Worm (Caenorhabditis elegans) whole organism, early embryonic: ENCODE results near the gene rpl-25.1.

ENCODE experiments used
- B0310.2 ChIP-seq: sonication (generic microtip); optimal IDR thresholded peaks from 2 replicates; lab custom pipeline; 2016; ENCODE audit warnings: mild to moderate bottlenecking, missing genetic modification characterization, missing compliant biosample characterization
- F13C5.2 ChIP-seq: sonication (generic microtip); optimal IDR thresholded peaks from 2 replicates; lab custom pipeline; 2017; ENCODE audit warnings: mild to moderate bottlenecking, missing genetic modification characterization, inconsistent platforms, missing compliant biosample characterization
- aly-1 ChIP-seq: sonication (generic microtip); optimal IDR thresholded peaks from 2 replicates; lab custom pipeline; 2016; ENCODE audit warnings: missing genetic modification characterization, missing compliant biosample characterization
- ama-1 ChIP-seq: fragments of 150-350 bp; optimal IDR thresholded peaks from 2 replicates; lab custom pipeline; 2014
- ceh-13 ChIP-seq: fragments of 200-800 bp; sonication (Bioruptor generic); optimal IDR thresholded peaks from 2 replicates; lab custom pipeline; 2018; ENCODE audit warnings: mild to moderate bottlenecking, missing genetic modification characterization, missing compliant biosample characterization
- ceh-36 ChIP-seq: sonication (generic microtip); optimal IDR thresholded peaks from 2 replicates; lab custom pipeline; 2016; ENCODE audit warnings: missing genetic modification characterization, inconsistent platforms, missing compliant biosample characterization
- ets-7 ChIP-seq: sonication (generic microtip); optimal IDR thresholded peaks from 2 replicates; lab custom pipeline; 2016; ENCODE audit warnings: missing genotype, missing genetic modification characterization, missing compliant biosample characterization
- flt-1 ChIP-seq: fragments of 200-800 bp; sonication (Bioruptor generic); IDR thresholded peaks from 2 replicates; pipeline ENCODE4 v1.3.6; 2022; ENCODE audit warnings: missing genetic modification characterization, missing compliant biosample characterization
- hmbx-1 ChIP-seq: sonication (generic microtip); optimal IDR thresholded peaks from 2 replicates; lab custom pipeline; 2016; ENCODE audit warnings: mild to moderate bottlenecking, missing genetic modification characterization, missing compliant biosample characterization
- hmg-4 ChIP-seq: fragments of 200-800 bp; sonication (Bioruptor generic); optimal IDR thresholded peaks from 2 replicates; lab custom pipeline; 2018; ENCODE audit warnings: mild to moderate bottlenecking, missing genetic modification characterization, missing compliant biosample characterization
- hnd-1 ChIP-seq: sonication (generic microtip); optimal IDR thresholded peaks from 2 replicates; lab custom pipeline; 2016; ENCODE audit warnings: missing genetic modification characterization, missing compliant biosample characterization
- pes-1 ChIP-seq: fragments of 200-800 bp; sonication (Bioruptor generic); IDR thresholded peaks from 2 replicates; pipeline ENCODE4 v1.3.6; 2022; ENCODE audit warnings: missing genetic modification reagents, missing genetic modification characterization, missing compliant biosample characterization
- scrt-1 ChIP-seq: fragments of 200-800 bp; sonication (Bioruptor generic); IDR thresholded peaks from 2 replicates; pipeline ENCODE4 v1.3.6; 2022; ENCODE audit warnings: missing genetic modification characterization, missing compliant biosample characterization
- sea-1 ChIP-seq: fragments of 200-800 bp; sonication (Bioruptor generic); conservative IDR thresholded peaks from 2 replicates; pipeline ENCODE4 v1.3.6; 2022; ENCODE audit warnings: missing genetic modification characterization, missing compliant biosample characterization
- tbx-11 ChIP-seq: fragments of 200-800 bp; sonication (Bioruptor generic); IDR thresholded peaks from 2 replicates; pipeline ENCODE4 v1.3.6; 2022; ENCODE audit warnings: missing genetic modification characterization, missing compliant biosample characterization
- tbx-37 ChIP-seq: fragments of 200-800 bp; sonication (Bioruptor generic); conservative IDR thresholded peaks from 2 replicates; pipeline ENCODE4 v1.3.6; 2022; ENCODE audit warnings: missing genetic modification reagents, missing genetic modification characterization, missing compliant biosample characterization
- tra-4 ChIP-seq: sonication (generic microtip); optimal IDR thresholded peaks from 2 replicates; lab custom pipeline; 2017; ENCODE audit warnings: missing genetic modification characterization, missing compliant biosample characterization

rpl-25.1 gene

DNA sequence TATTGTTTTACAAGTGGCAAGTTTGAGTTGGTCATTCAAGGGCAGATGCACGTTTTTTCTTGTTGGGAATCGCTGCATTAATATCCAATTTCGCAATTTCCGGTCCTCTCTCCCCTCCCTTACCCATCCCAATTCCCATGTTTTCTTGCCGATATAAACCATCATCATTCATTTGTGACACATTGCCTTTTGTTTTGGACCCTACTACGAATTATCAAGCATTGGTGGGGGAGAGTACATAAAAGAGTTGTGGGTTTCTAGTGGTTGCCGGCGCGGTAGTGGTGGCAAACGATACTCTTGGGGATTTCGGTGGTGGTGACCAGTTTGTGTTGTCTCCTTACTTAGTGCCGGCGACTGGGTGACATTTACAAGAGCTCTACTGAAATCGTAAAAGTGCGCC, 27.3 kb downstream of the rpl-25.1 start:
- TF ChIP-seq ceh-13 (GFP tag; lab: Kevin White, UChicago) (no peak), flt-1 (GFP tag; lab: Robert Waterston, UW) (no peak), aly-1 (tag; lab: Kevin White, UChicago) (no peak), hmg-4 (GFP tag; lab: Kevin White, UChicago) (no peak), pes-1 (no peak), hmbx-1 (no peak), ama-1 (lab: Kevin White, UChicago) (no peak), hnd-1 (tag; lab: Kevin White, UChicago) (no peak), scrt-1 (GFP tag; lab: Robert Waterston, UW) (no peak), tra-4 (tag; lab: Kevin White, UChicago) (no peak), F13C5.2 (tag; lab: Kevin White, UChicago) (no peak), ceh-36 (tag; lab: Kevin White, UChicago) (no peak), B0310.2 (tag; lab: Kevin White, UChicago) (no peak), ets-7 (no peak), tbx-11 (GFP tag; lab: Robert Waterston, UW) (no peak), sea-1 (GFP tag; lab: Robert Waterston, UW) (no peak), tbx-37 (GFP tag; lab: Robert Waterston, UW) (no peak)

DNA sequence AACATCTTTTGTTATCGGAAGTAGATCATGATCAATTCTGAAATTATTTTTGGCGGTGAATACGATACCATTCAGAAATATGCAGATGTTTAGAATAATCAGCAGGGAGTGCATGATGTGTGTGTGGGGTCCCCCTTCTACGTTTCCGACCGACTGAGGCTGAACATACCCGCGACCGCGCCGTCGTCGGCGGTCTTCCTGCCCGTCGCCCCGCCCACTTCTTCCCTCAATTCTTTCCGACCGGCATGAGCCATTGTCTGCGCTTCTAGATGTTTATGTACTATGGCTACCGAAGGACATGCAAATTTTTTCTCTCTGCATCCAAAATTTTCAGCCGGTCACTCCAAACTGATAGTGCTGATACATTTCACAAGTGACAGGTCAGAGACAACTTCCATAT, 29.1 kb downstream of the rpl-25.1 start:
- no peak for TF ChIP-seq scrt-1 (GFP tag; lab: Robert Waterston, UW)
- TF ChIP-seq tbx-11 (GFP tag; lab: Robert Waterston, UW) = no peak
- peak; percentile 28 for TF ChIP-seq aly-1 (tag; lab: Kevin White, UChicago)
- no peak for TF ChIP-seq ets-7
- no peak for TF ChIP-seq ama-1 (lab: Kevin White, UChicago)
- no peak for TF ChIP-seq flt-1 (GFP tag; lab: Robert Waterston, UW)
- TF ChIP-seq hnd-1 (tag; lab: Kevin White, UChicago) = no peak
- no peak for TF ChIP-seq hmg-4 (GFP tag; lab: Kevin White, UChicago)
- no peak for TF ChIP-seq B0310.2 (tag; lab: Kevin White, UChicago)

DNA sequence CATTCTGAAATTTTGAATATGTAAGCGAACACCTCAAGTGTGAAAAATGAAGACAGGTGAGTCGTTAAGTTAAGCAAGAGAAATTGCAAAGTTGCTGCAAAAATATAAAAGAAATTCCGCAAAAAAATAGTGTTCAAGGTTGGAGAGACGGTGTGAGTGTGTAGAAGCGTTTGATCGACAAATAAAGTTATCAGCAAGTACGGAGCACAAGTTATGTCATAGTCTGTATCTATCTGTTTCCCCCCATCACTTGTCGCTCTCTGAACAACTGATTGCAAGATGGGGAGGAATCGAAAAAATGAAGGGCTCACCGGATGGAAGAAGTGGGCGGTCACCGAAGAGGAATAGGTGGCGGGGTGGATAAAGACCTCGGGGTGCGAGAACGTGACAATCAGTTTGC, 34.1 kb downstream of the rpl-25.1 start, which contains the start of gene lon-2:
lon-2 (minus strand) TSS at position 4 of the 400 bp plus-strand sequence.
- TF ChIP-seq aly-1 (tag; lab: Kevin White, UChicago) (peak; percentile 19), hmbx-1 (no peak)

DNA sequence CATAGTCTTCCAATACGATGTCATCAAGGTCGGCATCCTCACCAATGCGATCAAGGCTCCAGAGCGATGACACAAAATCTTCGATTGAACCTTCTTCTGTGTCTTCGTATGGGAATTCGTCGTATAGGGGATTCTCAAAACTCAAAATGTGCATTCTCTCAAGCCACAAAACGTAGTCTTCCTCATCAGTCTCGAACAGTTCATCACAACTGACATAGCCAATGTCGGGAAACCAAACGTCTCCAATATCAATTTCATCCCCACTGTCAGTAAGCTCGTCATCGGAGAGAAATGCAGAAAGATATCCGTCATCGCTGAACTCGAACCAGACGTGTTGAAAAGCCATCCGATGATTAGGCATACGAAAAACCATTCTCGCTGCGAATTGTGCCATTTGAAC, 39.7 kb downstream of the rpl-25.1 start, which contains the start of gene C39E6.2:
C39E6.2 (minus strand) TSS at position 394 of the 400 bp plus-strand sequence.
- TF ChIP-seq flt-1 (GFP tag; lab: Robert Waterston, UW) (no peak), ama-1 (lab: Kevin White, UChicago) (no peak), hmbx-1 (no peak), sea-1 (GFP tag; lab: Robert Waterston, UW) (no peak)

DNA sequence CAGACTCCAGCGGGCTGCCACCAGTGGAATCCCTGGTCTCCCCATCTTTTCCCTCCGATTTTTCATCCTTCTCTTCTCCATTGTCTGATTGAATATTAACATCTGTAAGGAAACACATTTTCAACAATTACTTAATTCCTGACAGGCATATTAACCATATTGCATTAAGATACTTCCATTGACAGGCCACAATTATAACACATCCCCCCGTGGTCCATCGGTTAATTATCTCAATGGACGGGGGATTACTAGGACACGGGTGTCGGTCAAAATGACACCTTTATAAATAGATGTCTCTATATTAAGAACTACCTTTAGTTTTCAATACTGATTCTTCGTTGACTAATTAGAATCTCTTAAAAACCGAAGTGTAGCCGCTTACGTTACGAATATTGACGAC, 44.7 kb downstream of the rpl-25.1 start:
- TF ChIP-seq ama-1 (lab: Kevin White, UChicago) (no peak), tbx-11 (GFP tag; lab: Robert Waterston, UW) (no peak), tbx-37 (GFP tag; lab: Robert Waterston, UW) (no peak), scrt-1 (GFP tag; lab: Robert Waterston, UW) (no peak), hnd-1 (tag; lab: Kevin White, UChicago) (no peak), ceh-13 (GFP tag; lab: Kevin White, UChicago) (no peak), ets-7 (no peak), pes-1 (no peak), flt-1 (GFP tag; lab: Robert Waterston, UW) (no peak), tra-4 (tag; lab: Kevin White, UChicago) (no peak), F13C5.2 (tag; lab: Kevin White, UChicago) (no peak), aly-1 (tag; lab: Kevin White, UChicago) (no peak), hmg-4 (GFP tag; lab: Kevin White, UChicago) (no peak)

DNA sequence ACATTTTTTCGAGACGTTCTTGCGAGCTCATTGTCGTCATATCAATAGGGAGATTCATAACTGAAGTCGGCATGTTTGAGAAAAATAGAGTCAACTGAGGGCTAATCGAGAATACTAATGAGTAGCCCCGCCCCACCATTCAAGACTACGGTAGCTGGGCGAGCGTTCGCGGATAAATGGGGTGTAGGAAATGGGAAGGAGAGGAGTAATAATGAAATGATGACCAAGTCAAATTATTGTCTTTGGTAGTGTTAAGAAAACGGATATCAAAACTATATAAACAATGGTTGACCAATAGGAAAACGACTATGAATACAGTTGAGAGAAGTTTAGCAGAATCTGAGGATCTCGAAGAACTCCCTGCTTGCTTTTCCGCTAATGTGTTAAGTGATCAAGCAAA, 46.6 kb downstream of the rpl-25.1 start, which contains the start of gene mls-2:
mls-2 (minus strand) TSS at position 101 of the 400 bp plus-strand sequence.
- TF ChIP-seq scrt-1 (GFP tag; lab: Robert Waterston, UW) = no peak
- no peak for TF ChIP-seq ceh-36 (tag; lab: Kevin White, UChicago)
- TF ChIP-seq hmg-4 (GFP tag; lab: Kevin White, UChicago) = no peak
- TF ChIP-seq B0310.2 (tag; lab: Kevin White, UChicago) = no peak
- TF ChIP-seq flt-1 (GFP tag; lab: Robert Waterston, UW) = no peak
- no peak for TF ChIP-seq tra-4 (tag; lab: Kevin White, UChicago)
- TF ChIP-seq F13C5.2 (tag; lab: Kevin White, UChicago) = no peak
- TF ChIP-seq sea-1 (GFP tag; lab: Robert Waterston, UW) = no peak
- TF ChIP-seq hnd-1 (tag; lab: Kevin White, UChicago) = no peak
- TF ChIP-seq hmbx-1 = no peak
- no peak for TF ChIP-seq tbx-37 (GFP tag; lab: Robert Waterston, UW)
- TF ChIP-seq aly-1 (tag; lab: Kevin White, UChicago) = no peak
- TF ChIP-seq tbx-11 (GFP tag; lab: Robert Waterston, UW) = no peak
- no peak for TF ChIP-seq ama-1 (lab: Kevin White, UChicago)
- TF ChIP-seq ceh-13 (GFP tag; lab: Kevin White, UChicago) = no peak
